Fruit fly (Drosophila melanogaster) whole organism, embryonic: ENCODE measurements around the gene mRpL27.

Source experiments
- Ada2b ChIP-seq: fragments of 200-800 bp; sonication (Bioruptor generic); IDR thresholded peaks from 2 replicates; pipeline ENCODE4 v1.3.6; 2022; ENCODE audit warnings: missing biosample characterization, missing genetic modification characterization
- Asciz ChIP-seq: fragments of 200-800 bp; sonication (Bioruptor generic); optimal IDR thresholded peaks from 2 replicates; lab custom pipeline; 2017; ENCODE audit warnings: missing biosample characterization, mild to moderate bottlenecking, missing genetic modification characterization, missing genetic modification reagents
- B-H2 ChIP-seq: fragments of 200-800 bp; sonication (Bioruptor generic); optimal IDR thresholded peaks from 2 replicates; lab custom pipeline; 2018; ENCODE audit warnings: missing biosample characterization, mild to moderate bottlenecking, missing genetic modification characterization
- CG11398 ChIP-seq: fragments of 200-800 bp; sonication (Bioruptor generic); optimal IDR thresholded peaks from 2 replicates; lab custom pipeline; 2016; ENCODE audit warnings: missing biosample characterization, missing genetic modification characterization
- CG12659 ChIP-seq: fragments of 200-800 bp; sonication (Bioruptor generic); optimal IDR thresholded peaks from 3 replicates; lab custom pipeline; 2017; ENCODE audit warnings: mild to moderate bottlenecking, missing biosample characterization, missing genetic modification reagents, missing genetic modification characterization
- CG14965 ChIP-seq: fragments of 200-800 bp; sonication (Bioruptor generic); optimal IDR thresholded peaks from 2 replicates; lab custom pipeline; 2016; ENCODE audit warnings: missing biosample characterization, missing genetic modification characterization, borderline replicate concordance
- CG15011 ChIP-seq: fragments of 200-800 bp; sonication (Bioruptor generic); optimal IDR thresholded peaks from 3 replicates; lab custom pipeline; 2018; ENCODE audit warnings: missing biosample characterization, mild to moderate bottlenecking, missing genetic modification characterization
- CG1603 ChIP-seq: fragments of 200-800 bp; sonication (Bioruptor generic); optimal IDR thresholded peaks from 2 replicates; lab custom pipeline; 2019; ENCODE audit warnings: missing biosample characterization, mild to moderate bottlenecking, missing genetic modification characterization, moderate library complexity
- CG2199 ChIP-seq: fragments of 200-800 bp; sonication (Bioruptor generic); IDR thresholded peaks from 3 replicates; pipeline ENCODE4 v1.3.6; 2022; ENCODE audit warnings: missing biosample characterization, missing genetic modification characterization
- CG30431 ChIP-seq: fragments of 200-800 bp; sonication (Bioruptor generic); optimal IDR thresholded peaks from 2 replicates; lab custom pipeline; 2017; ENCODE audit warnings: missing biosample characterization, missing genetic modification characterization
- CG34422 ChIP-seq: fragments of 200-800 bp; sonication (Bioruptor generic); IDR thresholded peaks from 3 replicates; pipeline ENCODE4 v1.3.6; 2022; ENCODE audit warnings: missing biosample characterization, missing genetic modification characterization
- CG5245 ChIP-seq: fragments of 200-800 bp; sonication (Bioruptor generic); optimal IDR thresholded peaks from 3 replicates; lab custom pipeline; 2016; ENCODE audit warnings: missing biosample characterization, missing genetic modification characterization
- CG5953 ChIP-seq: fragments of 200-800 bp; sonication (Bioruptor generic); IDR thresholded peaks from 2 replicates; pipeline ENCODE4 v1.3.6; 2022; ENCODE audit warnings: missing biosample characterization, missing genetic modification characterization
- CG7357 ChIP-seq: fragments of 200-800 bp; sonication (Bioruptor generic); IDR thresholded peaks from 3 replicates; pipeline ENCODE4 v1.3.6; 2022; ENCODE audit warnings: missing biosample characterization, missing genetic modification characterization
- CG7556 ChIP-seq: fragments of 200-800 bp; sonication (Bioruptor generic); optimal IDR thresholded peaks from 2 replicates; lab custom pipeline; 2017; ENCODE audit warnings: missing biosample characterization, mild to moderate bottlenecking, missing genetic modification characterization
- CG7839 ChIP-seq: fragments of 200-800 bp; sonication (Bioruptor generic); optimal IDR thresholded peaks from 3 replicates; lab custom pipeline; 2018; ENCODE audit warnings: missing biosample characterization, mild to moderate bottlenecking, missing genetic modification characterization, moderate library complexity
- CG8359 ChIP-seq: fragments of 200-800 bp; sonication (Bioruptor generic); optimal IDR thresholded peaks from 2 replicates; lab custom pipeline; 2017; ENCODE audit warnings: missing biosample characterization, mild to moderate bottlenecking, missing genetic modification characterization, borderline replicate concordance
- CG8388 ChIP-seq: fragments of 200-800 bp; sonication (Bioruptor generic); optimal IDR thresholded peaks from 2 replicates; lab custom pipeline; 2019; ENCODE audit warnings: missing biosample characterization, mild to moderate bottlenecking, missing genetic modification characterization, moderate library complexity
- CG9215 ChIP-seq: fragments of 200-800 bp; sonication (Bioruptor generic); IDR thresholded peaks from 2 replicates; pipeline ENCODE4 v1.3.6; 2022; ENCODE audit warnings: missing biosample characterization, missing genetic modification characterization
- CG9876 ChIP-seq: fragments of 200-800 bp; sonication (Bioruptor generic); optimal IDR thresholded peaks from 2 replicates; lab custom pipeline; 2016; ENCODE audit warnings: missing biosample characterization, missing genetic modification characterization
- CG9932 ChIP-seq: fragments of 200-800 bp; sonication (Bioruptor generic); IDR thresholded peaks from 2 replicates; pipeline ENCODE4 v1.3.6; 2022; ENCODE audit warnings: missing biosample characterization, missing genetic modification characterization
- Dfd ChIP-seq, 2 experiments: fragments of >200 bp; optimal IDR thresholded peaks; 2 replicates each; lab custom pipeline; 2017; ENCODE audit warnings: missing biosample characterization in 2 of 2, missing genetic modification characterization in 2 of 2
- Dip3 ChIP-seq: fragments of 200-800 bp; sonication (Bioruptor generic); optimal IDR thresholded peaks from 3 replicates; lab custom pipeline; 2016; ENCODE audit warnings: missing biosample characterization, missing genetic modification characterization
- Dll ChIP-seq: fragments of 200-800 bp; sonication (Bioruptor generic); IDR thresholded peaks from 4 replicates; pipeline ENCODE4 v1.3.6; 2022; ENCODE audit warnings: missing biosample characterization, missing genetic modification characterization; ENCODE audit not compliant: partially characterized antibody
- Dp ChIP-seq: fragments of 200-800 bp; sonication (Bioruptor generic); optimal IDR thresholded peaks from 2 replicates; lab custom pipeline; 2018; ENCODE audit warnings: missing biosample characterization, mild to moderate bottlenecking, missing genetic modification characterization, moderate library complexity
- E2f2 ChIP-seq: fragments of 200-800 bp; sonication (Bioruptor generic); IDR thresholded peaks from 2 replicates; pipeline ENCODE4 v1.3.6; 2022; ENCODE audit warnings: missing biosample characterization, missing genetic modification characterization
- Six4 ChIP-seq: fragments of 200-800 bp; sonication (Bioruptor generic); optimal IDR thresholded peaks from 2 replicates; lab custom pipeline; 2016; ENCODE audit warnings: missing biosample characterization, missing genetic modification characterization
- bowl ChIP-seq: fragments of 200-800 bp; sonication (Bioruptor generic); IDR thresholded peaks from 2 replicates; pipeline ENCODE4 v1.3.6; 2022; ENCODE audit warnings: missing biosample characterization, missing genetic modification characterization
- cas ChIP-seq: fragments of 200-800 bp; sonication (Bioruptor generic); IDR thresholded peaks from 2 replicates; pipeline ENCODE4 v1.3.6; 2022; ENCODE audit warnings: missing biosample characterization, missing genetic modification characterization
- cg ChIP-seq: fragments of 200-800 bp; sonication (Bioruptor generic); optimal IDR thresholded peaks from 3 replicates; lab custom pipeline; 2019; ENCODE audit warnings: missing biosample characterization, mild to moderate bottlenecking, missing genetic modification characterization, moderate library complexity
- croc ChIP-seq: fragments of 200-800 bp; sonication (Bioruptor generic); conservative IDR thresholded peaks from 3 replicates; pipeline ENCODE4 v1.3.6; 2022; ENCODE audit warnings: missing biosample characterization, missing genetic modification characterization
- dati ChIP-seq: fragments of 200-800 bp; sonication (Bioruptor generic); IDR thresholded peaks from 2 replicates; pipeline ENCODE4 v1.3.6; 2022; ENCODE audit warnings: missing biosample characterization, missing genetic modification characterization
- ems ChIP-seq: fragments of 200-800 bp; sonication (Bioruptor generic); optimal IDR thresholded peaks from 3 replicates; lab custom pipeline; 2016; ENCODE audit warnings: missing biosample characterization, missing genetic modification characterization
- fd3F ChIP-seq: fragments of 200-800 bp; sonication (Bioruptor generic); optimal IDR thresholded peaks from 2 replicates; lab custom pipeline; 2018; ENCODE audit warnings: missing biosample characterization, mild to moderate bottlenecking, missing genetic modification characterization, moderate library complexity
- fd64A ChIP-seq: fragments of 200-800 bp; sonication (Bioruptor generic); optimal IDR thresholded peaks from 3 replicates; lab custom pipeline; 2018; ENCODE audit warnings: missing biosample characterization, mild to moderate bottlenecking, missing genetic modification characterization
- fu2 ChIP-seq: fragments of 200-800 bp; sonication (Bioruptor generic); optimal IDR thresholded peaks from 2 replicates; lab custom pipeline; 2016; ENCODE audit warnings: missing biosample characterization, missing genetic modification characterization
- grn ChIP-seq: fragments of 200-800 bp; sonication (Bioruptor generic); optimal IDR thresholded peaks from 3 replicates; lab custom pipeline; 2017; ENCODE audit warnings: missing biosample characterization, missing genetic modification characterization
- gt ChIP-seq: fragments of 200-800 bp; sonication (Bioruptor generic); IDR thresholded peaks from 2 replicates; pipeline ENCODE4 v1.3.6; 2022; ENCODE audit warnings: missing biosample characterization, missing genetic modification characterization
- hth ChIP-seq: fragments of >200 bp; optimal IDR thresholded peaks from 2 replicates; lab custom pipeline; 2017; ENCODE audit warnings: inconsistent platforms
- insv ChIP-seq, 2 experiments: fragments of 200-800 bp; sonication (Bioruptor generic); optimal IDR thresholded peaks; 3 replicates each; lab custom pipeline; 2016 to 2018; ENCODE audit warnings: missing biosample characterization in 2 of 2, missing genetic modification characterization in 2 of 2
- kah ChIP-seq: fragments of 200-800 bp; sonication (Bioruptor generic); optimal IDR thresholded peaks from 2 replicates; lab custom pipeline; 2018; ENCODE audit warnings: missing biosample characterization, mild to moderate bottlenecking, missing genetic modification characterization
- nmo ChIP-seq: fragments of 200-800 bp; sonication (Bioruptor generic); optimal IDR thresholded peaks from 2 replicates; lab custom pipeline; 2018; ENCODE audit warnings: missing biosample characterization, mild to moderate bottlenecking, missing genetic modification characterization, moderate library complexity
- pan ChIP-seq, 4 experiments: fragments of >200 bp in 3 of 4; fragments of 200-800 bp in 1 of 4; sonication (Bioruptor generic) in 1 of 4; optimal IDR thresholded peaks in 3 of 4; IDR thresholded peaks in 1 of 4; 2 replicates each; pipeline versions ENCODE4 v1.3.6 to Lab custom; 2017 to 2022; ENCODE audit warnings: missing biosample characterization in 2 of 4, missing genetic modification characterization in 2 of 4, mixed read lengths in 1 of 4
- pum ChIP-seq: fragments of 200-800 bp; sonication (Bioruptor generic); optimal IDR thresholded peaks from 2 replicates; lab custom pipeline; 2016; ENCODE audit warnings: missing biosample characterization, missing genetic modification characterization
- ro ChIP-seq: fragments of 200-800 bp; sonication (Bioruptor generic); IDR thresholded peaks from 2 replicates; pipeline ENCODE4 v1.3.6; 2022; ENCODE audit warnings: missing biosample characterization, missing genetic modification characterization
- scrt ChIP-seq: fragments of 200-800 bp; sonication (Bioruptor generic); optimal IDR thresholded peaks from 2 replicates; lab custom pipeline; 2018; ENCODE audit warnings: missing biosample characterization, mild to moderate bottlenecking, missing genetic modification characterization, moderate library complexity
- unc-4 ChIP-seq: fragments of 200-800 bp; sonication (Bioruptor generic); IDR thresholded peaks from 2 replicates; pipeline ENCODE4 v1.3.6; 2022; ENCODE audit warnings: missing biosample characterization, missing genetic modification characterization; ENCODE audit not compliant: partially characterized antibody
- unpg ChIP-seq: fragments of 200-800 bp; sonication (Bioruptor generic); optimal IDR thresholded peaks from 3 replicates; lab custom pipeline; 2018; ENCODE audit warnings: missing biosample characterization, mild to moderate bottlenecking, missing genetic modification characterization, moderate library complexity
- usp ChIP-seq: fragments of >200 bp; optimal IDR thresholded peaks from 2 replicates; lab custom pipeline; 2017; ENCODE audit warnings: missing biosample characterization, missing genetic modification characterization
- vnd ChIP-seq: fragments of 200-800 bp; sonication (Bioruptor generic); IDR thresholded peaks from 3 replicates; pipeline ENCODE4 v1.3.6; 2022; ENCODE audit warnings: missing biosample characterization, missing genetic modification characterization; ENCODE audit not compliant: partially characterized antibody
- zf30C ChIP-seq: fragments of 200-800 bp; sonication (Bioruptor generic); optimal IDR thresholded peaks from 3 replicates; lab custom pipeline; 2018; ENCODE audit warnings: missing biosample characterization, mild to moderate bottlenecking, missing genetic modification characterization

Gene mRpL27

dm6 chr2L:4459543-4459942 lies at the start of gene mRpL27, which contains the start of gene CG15435 (continued):
- no peak for TF ChIP-seq vnd (GFP tag; lab: Robert Waterston, UW)
- no peak for TF ChIP-seq Dll (GFP tag; lab: Robert Waterston, UW)
- no peak for TF ChIP-seq fu2 (GFP tag; lab: Kevin White, UChicago)
- TF ChIP-seq Dfd (GFP tag; optimal IDR thresholded peaks at IDR 0.05; lab: Kevin White, UChicago) = no peak
- no peak for TF ChIP-seq CG5245 (GFP tag; lab: Kevin White, UChicago)
- TF ChIP-seq CG34422 (GFP tag; lab: Robert Waterston, UW) = no peak
- no peak for TF ChIP-seq pum
- no peak for TF ChIP-seq CG8388
- TF ChIP-seq CG9932 (GFP tag; lab: Robert Waterston, UW) = peak; percentile 48
- TF ChIP-seq Asciz (GFP tag; lab: Kevin White, UChicago) = no peak
- peak; percentile 48 for TF ChIP-seq kah
- TF ChIP-seq CG5953 (GFP tag; lab: Robert Waterston, UW) = no peak
- no peak for TF ChIP-seq cas
- no peak for TF ChIP-seq ro
- TF ChIP-seq CG9876 (GFP tag; lab: Kevin White, UChicago) = no peak
- no peak for TF ChIP-seq fd64A (GFP tag; lab: Kevin White, UChicago)
- no peak for TF ChIP-seq croc (GFP tag; lab: Robert Waterston, UW)
- no peak for TF ChIP-seq fd3F (GFP tag; lab: Kevin White, UChicago)
- peak; percentile 76 for TF ChIP-seq CG12659 (GFP tag; lab: Kevin White, UChicago)
- TF ChIP-seq ems (GFP tag; lab: Kevin White, UChicago) = peak; percentile 35
- peak; percentile 78 for TF ChIP-seq nmo (GFP tag; lab: Kevin White, UChicago)
- TF ChIP-seq CG9215 (GFP tag; lab: Robert Waterston, UW) = no peak
- no peak for TF ChIP-seq Ada2b (GFP tag; lab: Robert Waterston, UW)
- no peak for TF ChIP-seq B-H2
- TF ChIP-seq CG8359 = no peak
- TF ChIP-seq dati (GFP tag; lab: Robert Waterston, UW) = no peak
- TF ChIP-seq cg (GFP tag; lab: Kevin White, UChicago) = no peak
- TF ChIP-seq CG1603 = peak; percentile 37
- no peak for TF ChIP-seq insv (GFP tag; optimal IDR thresholded peaks at IDR 0.05; lab: Kevin White, UChicago)
- TF ChIP-seq CG7556 (GFP tag; lab: Kevin White, UChicago) = peak; percentile 7
- no peak for TF ChIP-seq CG14965 (GFP tag; lab: Kevin White, UChicago)
- peak; percentile 59 for TF ChIP-seq scrt
- TF ChIP-seq pan (optimal IDR thresholded peaks at IDR 0.05; lab: Kevin White, UChicago) = no peak
- TF ChIP-seq pan (GFP tag; optimal IDR thresholded peaks at IDR 0.05 in 1 of 2, IDR thresholded peaks at IDR 0.05 in 1 of 2) = peak in 1 of 2 experiments; percentile 20
- TF ChIP-seq CG7839 (tag; lab: Kevin White, UChicago) = peak; percentile 49
- peak; percentile 13 for TF ChIP-seq Dp (GFP tag; lab: Kevin White, UChicago)
- no peak for TF ChIP-seq CG30431
- TF ChIP-seq zf30C (GFP tag; lab: Kevin White, UChicago) = no peak
- TF ChIP-seq grn (GFP tag; lab: Kevin White, UChicago) = no peak
- TF ChIP-seq E2f2 (GFP tag; lab: Robert Waterston, UW) = no peak
- TF ChIP-seq gt (GFP tag; lab: Robert Waterston, UW) = no peak
- peak; percentile 30 for TF ChIP-seq Dip3 (GFP tag; lab: Kevin White, UChicago)
- TF ChIP-seq CG2199 = no peak
- TF ChIP-seq unpg (GFP tag; lab: Kevin White, UChicago) = peak; percentile 46
- no peak for TF ChIP-seq Six4 (GFP tag; lab: Kevin White, UChicago)
- no peak for TF ChIP-seq bowl (GFP tag; lab: Robert Waterston, UW)
- TF ChIP-seq CG15011 (GFP tag; lab: Kevin White, UChicago) = no peak
- no peak for TF ChIP-seq hth (lab: Kevin White, UChicago)
- no peak for TF ChIP-seq CG11398 (GFP tag; lab: Kevin White, UChicago)
- no peak for TF ChIP-seq usp (GFP tag; lab: Kevin White, UChicago)
- 0 out of 3 replicates have a peak, but pooled peaks have one; percentile 23 for TF ChIP-seq CG7357 (GFP tag; lab: Robert Waterston, UW)
- no peak for TF ChIP-seq unc-4 (GFP tag; lab: Robert Waterston, UW)
